Fruit fly (Drosophila melanogaster) S2 (cell line): ENCODE data around the gene eIF4G1.

Source experiments
- CG8478 ChIP-seq: fragments of >200 bp; optimal IDR thresholded peaks from 2 replicates; lab custom pipeline; 2018
- CTCF ChIP-seq, 2 experiments: fragments of >200 bp; optimal IDR thresholded peaks; 2 replicates each; lab custom pipeline; 2018

DNA sequence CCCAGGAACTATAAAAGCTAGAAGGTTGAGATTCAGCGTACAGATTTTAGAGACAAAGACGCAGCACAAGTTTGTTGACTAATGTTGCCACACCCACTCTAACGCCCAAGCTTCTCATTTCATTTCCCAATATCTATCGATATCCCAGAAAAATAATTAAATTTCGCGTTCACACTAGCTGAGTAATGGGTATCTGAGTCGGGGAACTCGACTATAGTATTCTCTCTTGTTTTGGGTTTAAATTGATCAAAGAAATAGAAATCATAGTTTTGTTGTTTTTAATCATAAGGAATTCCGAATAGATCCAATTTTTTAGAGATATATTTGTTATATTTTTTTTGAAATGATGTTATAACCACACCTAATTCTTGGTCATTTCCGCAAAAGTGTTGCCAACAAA is 32.7 kb upstream of the eIF4G1 start:
- no peak for TF ChIP-seq CG8478 (lab: Kevin White, UChicago)
- TF ChIP-seq CTCF (optimal IDR thresholded peaks at IDR 0.05; lab: Kevin White, UChicago) = no peak
